Worm (Caenorhabditis elegans): ENCODE results near the gene apc-17.

ce11 chrII:11099841-11100240 lies 8.1 kb upstream of the apc-17 start, which contains the start of gene C09H10.4:
- TF ChIP-seq nhr-237 (tag; optimal IDR thresholded peaks at IDR 0.05) = no peak
- no peak for TF ChIP-seq lir-3 (tag; optimal IDR thresholded peaks at IDR 0.05)
- TF ChIP-seq fkh-10 (GFP tag; optimal IDR thresholded peaks at IDR 0.05) = no peak
- no peak for TF ChIP-seq pqm-1 (tag; optimal IDR thresholded peaks at IDR 0.05)
- TF ChIP-seq rbr-2 (tag; optimal IDR thresholded peaks at IDR 0.05) = no peak
- no peak for TF ChIP-seq duxl-1 (tag; optimal IDR thresholded peaks at IDR 0.05; ENCODE audit: poor library complexity)
- no peak for TF ChIP-seq nhr-28 (tag; optimal IDR thresholded peaks at IDR 0.05)

Data from whole organism, L4 larva.